Worm (Caenorhabditis elegans): ENCODE measurements around the gene F56A8.8.

DNA sequence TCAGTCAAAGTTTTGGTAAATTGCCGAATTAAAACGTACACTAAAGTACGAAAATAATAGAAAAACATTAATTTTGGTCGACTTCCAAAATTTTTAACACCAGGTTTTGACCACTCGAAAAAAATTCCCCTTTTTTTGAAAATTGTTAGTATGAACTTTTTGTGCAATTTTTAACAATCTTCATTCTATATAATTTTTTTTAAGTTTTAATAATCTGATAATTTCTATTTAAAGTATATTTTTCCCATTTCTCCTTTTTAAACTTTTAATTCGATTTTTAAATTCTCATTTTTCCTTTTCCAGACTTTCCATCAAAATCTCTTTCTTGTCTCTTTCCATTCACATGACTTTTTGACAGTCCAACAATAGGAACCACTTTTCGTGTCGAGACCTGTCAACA, 8.6 kb upstream of the F56A8.8 start, which contains the start of gene unc-64:
- TF ChIP-seq pha-4 (GFP tag; IDR thresholded peaks at IDR 0.05), result no peak
- TF ChIP-seq pha-4 (tag; optimal IDR thresholded peaks at IDR 0.05), result no peak
- TF ChIP-seq attf-4 (tag; optimal IDR thresholded peaks at IDR 0.05), result no peak
- no peak for TF ChIP-seq snpc-4 (tag; optimal IDR thresholded peaks at IDR 0.05)
- TF ChIP-seq nhr-76 (tag; optimal IDR thresholded peaks at IDR 0.05), result no peak
- TF ChIP-seq ztf-11 (tag; optimal IDR thresholded peaks at IDR 0.05), result no peak
- TF ChIP-seq mep-1 (tag; optimal IDR thresholded peaks at IDR 0.05), result no peak
- TF ChIP-seq ces-1 (GFP tag; optimal IDR thresholded peaks at IDR 0.05), result no peak
- TF ChIP-seq nhr-42 (GFP tag; IDR thresholded peaks at IDR 0.05), result no peak
- no peak for TF ChIP-seq ZK546.5 (tag; optimal IDR thresholded peaks at IDR 0.05)
- TF ChIP-seq tra-1 (GFP tag; IDR thresholded peaks at IDR 0.05), result no peak

All from whole organism, L4 larva.